Fruit fly (Drosophila melanogaster) whole organism, prepupa: ENCODE data around the gene CG31368.

ENCODE experiments used
- Blimp-1 ChIP-seq: fragments of 200-800 bp; sonication (Bioruptor generic); optimal IDR thresholded peaks from 3 replicates; lab custom pipeline; 2017; ENCODE audit warnings: missing biosample characterization, missing genetic modification characterization, mild to moderate bottlenecking, moderate library complexity, missing genetic modification reagents
- CG10631 ChIP-seq: fragments of 200-800 bp; sonication (Bioruptor generic); optimal IDR thresholded peaks from 2 replicates; lab custom pipeline; 2016; ENCODE audit warnings: missing biosample characterization, missing genetic modification characterization
- CG10669 ChIP-seq: fragments of 200-800 bp; sonication (Bioruptor generic); optimal IDR thresholded peaks from 3 replicates; lab custom pipeline; 2018; ENCODE audit warnings: missing biosample characterization, mild to moderate bottlenecking, missing genetic modification characterization, moderate library complexity
- CG11294 ChIP-seq: fragments of 200-800 bp; sonication (Bioruptor generic); IDR thresholded peaks from 2 replicates; pipeline ENCODE4 v1.3.6; 2022; ENCODE audit warnings: missing biosample characterization, missing genetic modification characterization
- CG11762 ChIP-seq: fragments of 200-800 bp; sonication (Bioruptor generic); optimal IDR thresholded peaks from 3 replicates; lab custom pipeline; 2016; ENCODE audit warnings: missing biosample characterization, missing genetic modification characterization; ENCODE audit not compliant: insufficient read depth
- CG11902 ChIP-seq: fragments of 200-800 bp; sonication (Bioruptor generic); optimal IDR thresholded peaks from 3 replicates; lab custom pipeline; 2016; ENCODE audit warnings: missing biosample characterization, missing genetic modification characterization
- CG15336 ChIP-seq: fragments of 200-800 bp; sonication (Bioruptor generic); IDR thresholded peaks from 2 replicates; pipeline ENCODE4 v1.3.6; 2022; ENCODE audit warnings: missing biosample characterization, missing genetic modification characterization
- CG1621 ChIP-seq: fragments of 200-800 bp; sonication (Bioruptor generic); optimal IDR thresholded peaks from 3 replicates; lab custom pipeline; 2018; ENCODE audit warnings: missing biosample characterization, mild to moderate bottlenecking, missing genetic modification characterization
- CG16779 ChIP-seq: fragments of 200-800 bp; sonication (Bioruptor generic); optimal IDR thresholded peaks from 3 replicates; lab custom pipeline; 2017; ENCODE audit warnings: missing biosample characterization, mild to moderate bottlenecking, missing genetic modification characterization
- CG3032 ChIP-seq: fragments of 200-800 bp; optimal IDR thresholded peaks from 2 replicates; lab custom pipeline; 2019; ENCODE audit warnings: missing biosample characterization, mild to moderate bottlenecking, missing genetic modification characterization, moderate library complexity
- CG31627 ChIP-seq: fragments of 200-800 bp; sonication (Bioruptor generic); optimal IDR thresholded peaks from 3 replicates; lab custom pipeline; 2016; ENCODE audit warnings: missing biosample characterization, missing genetic modification characterization
- CG32006 ChIP-seq: fragments of 200-800 bp; sonication (Bioruptor generic); optimal IDR thresholded peaks from 3 replicates; lab custom pipeline; 2017; ENCODE audit warnings: missing biosample characterization, mild to moderate bottlenecking, missing genetic modification characterization
- CG3919 ChIP-seq: fragments of 200-800 bp; sonication (Bioruptor generic); optimal IDR thresholded peaks from 3 replicates; lab custom pipeline; 2016; ENCODE audit warnings: missing biosample characterization, missing genetic modification characterization
- CG4318 ChIP-seq: fragments of 200-800 bp; sonication (Bioruptor generic); optimal IDR thresholded peaks from 3 replicates; lab custom pipeline; 2017; ENCODE audit warnings: missing biosample characterization, mild to moderate bottlenecking, missing genetic modification characterization
- CG6163 ChIP-seq: fragments of 200-800 bp; sonication (Bioruptor generic); IDR thresholded peaks from 3 replicates; pipeline ENCODE4 v1.3.6; 2022; ENCODE audit warnings: missing biosample characterization, missing genetic modification characterization
- CG6276 ChIP-seq: fragments of 200-800 bp; sonication (Bioruptor generic); optimal IDR thresholded peaks from 2 replicates; lab custom pipeline; 2017; ENCODE audit warnings: missing biosample characterization, mild to moderate bottlenecking, missing genetic modification characterization
- CG6792 ChIP-seq: fragments of 200-800 bp; sonication (Bioruptor generic); optimal IDR thresholded peaks from 3 replicates; lab custom pipeline; 2016; ENCODE audit warnings: missing biosample characterization, missing genetic modification characterization
- CG6808 ChIP-seq: fragments of 200-800 bp; sonication (Bioruptor generic); optimal IDR thresholded peaks from 3 replicates; lab custom pipeline; 2017; ENCODE audit warnings: missing biosample characterization, missing genetic modification characterization, mild to moderate bottlenecking, moderate library complexity, missing genetic modification reagents
- CG7368 ChIP-seq: fragments of 200-800 bp; sonication (Bioruptor generic); optimal IDR thresholded peaks from 3 replicates; lab custom pipeline; 2016; ENCODE audit warnings: missing biosample characterization, missing genetic modification characterization
- CG8119 ChIP-seq: fragments of 200-800 bp; sonication (Bioruptor generic); IDR thresholded peaks from 3 replicates; pipeline ENCODE4 v1.3.6; 2022; ENCODE audit warnings: missing biosample characterization, missing genetic modification characterization
- CG8319 ChIP-seq: fragments of 200-800 bp; sonication (Bioruptor generic); optimal IDR thresholded peaks from 3 replicates; lab custom pipeline; 2016; ENCODE audit warnings: missing biosample characterization, missing genetic modification characterization
- CG9139 ChIP-seq: fragments of 200-800 bp; sonication (Bioruptor generic); optimal IDR thresholded peaks from 3 replicates; lab custom pipeline; 2017; ENCODE audit warnings: missing biosample characterization, mild to moderate bottlenecking, missing genetic modification characterization
- Eip75B ChIP-seq: fragments of 200-800 bp; sonication (Bioruptor generic); optimal IDR thresholded peaks from 3 replicates; lab custom pipeline; 2016; ENCODE audit warnings: missing biosample characterization, missing genetic modification characterization
- Eip78C ChIP-seq: fragments of 200-800 bp; sonication (Bioruptor generic); peaks from one replicate; lab custom pipeline; 2016; ENCODE audit warnings: missing biosample characterization, missing genetic modification characterization
- Eip93F ChIP-seq: fragments of 200-800 bp; sonication (Bioruptor generic); optimal IDR thresholded peaks from 2 replicates; lab custom pipeline; 2016; ENCODE audit warnings: missing biosample characterization, mild to moderate bottlenecking, missing genetic modification characterization
- Ets21C ChIP-seq: fragments of 200-800 bp; sonication (Bioruptor generic); optimal IDR thresholded peaks from 3 replicates; lab custom pipeline; 2016; ENCODE audit warnings: missing biosample characterization, missing genetic modification characterization
- Ets96B ChIP-seq: fragments of 200-800 bp; optimal IDR thresholded peaks from 2 replicates; lab custom pipeline; 2019; ENCODE audit warnings: missing biosample characterization, mild to moderate bottlenecking, missing genetic modification characterization, moderate library complexity
- Gug ChIP-seq: fragments of 200-800 bp; sonication (Bioruptor generic); IDR thresholded peaks from 2 replicates; pipeline ENCODE4 v1.3.6; 2022; ENCODE audit warnings: missing biosample characterization, missing genetic modification characterization
- Hr38 ChIP-seq: sonication (Bioruptor generic); optimal IDR thresholded peaks from 2 replicates; lab custom pipeline; 2016; ENCODE audit warnings: missing biosample characterization, missing genetic modification characterization
- Hr39 ChIP-seq: fragments of 200-800 bp; sonication (Bioruptor generic); optimal IDR thresholded peaks from 2 replicates; lab custom pipeline; 2016; ENCODE audit warnings: missing biosample characterization, missing genetic modification characterization
- Hr4 ChIP-seq: fragments of 200-800 bp; sonication (Bioruptor generic); optimal IDR thresholded peaks from 3 replicates; lab custom pipeline; 2016; ENCODE audit warnings: missing biosample characterization, missing genetic modification characterization
- Lpt ChIP-seq: fragments of 200-800 bp; sonication (Bioruptor generic); optimal IDR thresholded peaks from 3 replicates; lab custom pipeline; 2016; ENCODE audit warnings: missing biosample characterization, missing genetic modification characterization
- Met ChIP-seq: fragments of 200-800 bp; sonication (Bioruptor generic); optimal IDR thresholded peaks from 3 replicates; lab custom pipeline; 2016; ENCODE audit warnings: missing biosample characterization, missing genetic modification characterization
- OdsH ChIP-seq: fragments of 200-800 bp; sonication (Bioruptor generic); optimal IDR thresholded peaks from 3 replicates; lab custom pipeline; 2016; ENCODE audit warnings: missing biosample characterization, missing genetic modification characterization
- Smox ChIP-seq: fragments of 200-800 bp; sonication (Bioruptor generic); optimal IDR thresholded peaks from 3 replicates; lab custom pipeline; 2016; ENCODE audit warnings: missing biosample characterization, missing genetic modification characterization
- Sox102F ChIP-seq: fragments of 200-800 bp; sonication (Bioruptor generic); optimal IDR thresholded peaks from 2 replicates; lab custom pipeline; 2016; ENCODE audit warnings: missing biosample characterization, mild to moderate bottlenecking, missing genetic modification characterization
- Sox14 ChIP-seq: fragments of 200-800 bp; sonication (Bioruptor generic); optimal IDR thresholded peaks from 3 replicates; lab custom pipeline; 2016; ENCODE audit warnings: missing biosample characterization, missing genetic modification characterization
- achi ChIP-seq: fragments of 200-800 bp; sonication (Bioruptor generic); optimal IDR thresholded peaks from 3 replicates; lab custom pipeline; 2016; ENCODE audit warnings: missing biosample characterization, missing genetic modification characterization
- acj6 ChIP-seq: fragments of 200-800 bp; sonication (Bioruptor generic); optimal IDR thresholded peaks from 3 replicates; lab custom pipeline; 2016; ENCODE audit warnings: missing biosample characterization, missing genetic modification characterization
- dac ChIP-seq: fragments of 200-800 bp; sonication (Bioruptor generic); optimal IDR thresholded peaks from 2 replicates; lab custom pipeline; 2017; ENCODE audit warnings: missing biosample characterization, mild to moderate bottlenecking, missing genetic modification characterization
- dsx ChIP-seq: fragments of 200-800 bp; optimal IDR thresholded peaks from 3 replicates; lab custom pipeline; 2019; ENCODE audit warnings: missing biosample characterization, mild to moderate bottlenecking, missing genetic modification characterization, moderate library complexity; ENCODE audit not compliant: poor library complexity, severe bottlenecking
- eg ChIP-seq: fragments of 200-800 bp; sonication (Bioruptor generic); IDR thresholded peaks from 3 replicates; pipeline ENCODE4 v1.3.6; 2022; ENCODE audit warnings: missing biosample characterization, missing genetic modification characterization
- esn ChIP-seq: fragments of 200-800 bp; sonication (Bioruptor generic); optimal IDR thresholded peaks from 2 replicates; lab custom pipeline; 2016; ENCODE audit warnings: missing biosample characterization, mild to moderate bottlenecking, missing genetic modification characterization, moderate library complexity
- fd59A ChIP-seq: fragments of 200-800 bp; sonication (Bioruptor generic); optimal IDR thresholded peaks from 2 replicates; lab custom pipeline; 2017; ENCODE audit warnings: missing biosample characterization, mild to moderate bottlenecking, missing genetic modification characterization, missing genetic modification reagents
- fkh ChIP-seq: fragments of 200-800 bp; sonication (Bioruptor generic); optimal IDR thresholded peaks from 3 replicates; lab custom pipeline; 2017; ENCODE audit warnings: missing biosample characterization, mild to moderate bottlenecking, missing genetic modification characterization, moderate library complexity
- lz ChIP-seq: fragments of 200-800 bp; sonication (Bioruptor generic); optimal IDR thresholded peaks from 3 replicates; lab custom pipeline; 2016; ENCODE audit warnings: missing biosample characterization, missing genetic modification characterization
- net ChIP-seq: fragments of 200-800 bp; sonication (Bioruptor generic); optimal IDR thresholded peaks from 3 replicates; lab custom pipeline; 2016; ENCODE audit warnings: missing biosample characterization, missing genetic modification characterization
- pdm3 ChIP-seq: fragments of 200-800 bp; sonication (Bioruptor generic); optimal IDR thresholded peaks from 3 replicates; lab custom pipeline; 2016; ENCODE audit warnings: missing biosample characterization, missing genetic modification characterization
- salr ChIP-seq, 2 experiments: fragments of 200-800 bp; sonication (Bioruptor generic); optimal IDR thresholded peaks; 3 replicates each; lab custom pipeline; 2016 to 2018; ENCODE audit warnings: missing biosample characterization in 2 of 2, missing genetic modification characterization in 2 of 2, mild to moderate bottlenecking in 1 of 2
- spab ChIP-seq: fragments of 200-800 bp; sonication (Bioruptor generic); optimal IDR thresholded peaks from 2 replicates; lab custom pipeline; 2017; ENCODE audit warnings: missing biosample characterization, mild to moderate bottlenecking, missing genetic modification characterization, missing genetic modification reagents
- ss ChIP-seq, 2 experiments: fragments of 200-800 bp; sonication (Bioruptor generic); optimal IDR thresholded peaks; 2 replicates in 1 of 2; 3 replicates in 1 of 2; lab custom pipeline; 2017 to 2018; ENCODE audit warnings: mild to moderate bottlenecking in 2 of 2, missing biosample characterization in 2 of 2, missing genetic modification characterization in 2 of 2, moderate library complexity in 1 of 2
- topi ChIP-seq: fragments of 200-800 bp; sonication (Bioruptor generic); optimal IDR thresholded peaks from 3 replicates; lab custom pipeline; 2016; ENCODE audit warnings: missing biosample characterization, missing genetic modification characterization
- vri ChIP-seq: fragments of 200-800 bp; sonication (Bioruptor generic); optimal IDR thresholded peaks from 3 replicates; lab custom pipeline; 2016; ENCODE audit warnings: missing biosample characterization, mild to moderate bottlenecking, missing genetic modification characterization

Gene CG31368

dm6 chr3R:11869675-11870074 is 12.9 kb upstream of the CG31368 start:
- no peak for TF ChIP-seq topi (GFP tag; lab: Kevin White, UChicago)
- no peak for TF ChIP-seq Ets21C (GFP tag; lab: Kevin White, UChicago)
- no peak for TF ChIP-seq CG31627 (GFP tag; lab: Kevin White, UChicago)
- no peak for TF ChIP-seq CG11294 (GFP tag; lab: Robert Waterston, UW)
- no peak for TF ChIP-seq Eip75B (GFP tag; lab: Kevin White, UChicago)
- no peak for TF ChIP-seq fd59A (GFP tag; lab: Kevin White, UChicago)
- peak in 1 of 2 experiments; percentile 24 for TF ChIP-seq ss (GFP tag; optimal IDR thresholded peaks at IDR 0.05; lab: Kevin White, UChicago)
- no peak for TF ChIP-seq Sox14 (GFP tag; lab: Kevin White, UChicago)
- TF ChIP-seq CG6276 (GFP tag; lab: Kevin White, UChicago) = peak; percentile 48
- TF ChIP-seq CG10669 = peak; percentile 35
- TF ChIP-seq dac (GFP tag; lab: Kevin White, UChicago) = peak; percentile 8
- no peak for TF ChIP-seq Sox102F (GFP tag; lab: Kevin White, UChicago)
- TF ChIP-seq CG8319 = peak; percentile 13
- TF ChIP-seq Hr4 (GFP tag; lab: Kevin White, UChicago) = no peak
- TF ChIP-seq vri (GFP tag; lab: Kevin White, UChicago) = no peak
- no peak for TF ChIP-seq CG4318 (GFP tag; lab: Kevin White, UChicago)
- TF ChIP-seq Eip78C (GFP tag; lab: Kevin White, UChicago) = peak; percentile 29
- TF ChIP-seq pdm3 (GFP tag; lab: Kevin White, UChicago) = no peak
- no peak for TF ChIP-seq CG1621 (tag; lab: Kevin White, UChicago)
- peak; percentile 11 for TF ChIP-seq Blimp-1 (GFP tag; lab: Kevin White, UChicago)
- TF ChIP-seq eg (GFP tag; lab: Robert Waterston, UW) = peak; percentile 56
- TF ChIP-seq CG11902 (GFP tag; lab: Kevin White, UChicago) = no peak
- no peak for TF ChIP-seq lz (GFP tag; lab: Kevin White, UChicago)
- peak; percentile 62 for TF ChIP-seq CG3919 (GFP tag; lab: Kevin White, UChicago)
- no peak for TF ChIP-seq net
- peak; percentile 64; the same call in 2 of the 3 replicates for TF ChIP-seq CG6163 (GFP tag; lab: Robert Waterston, UW)
- no peak for TF ChIP-seq OdsH
- no peak for TF ChIP-seq CG6792 (GFP tag; lab: Kevin White, UChicago)
- no peak for TF ChIP-seq Hr39 (GFP tag; lab: Kevin White, UChicago)
- TF ChIP-seq CG10631 (GFP tag; lab: Kevin White, UChicago) = peak; percentile 6
- TF ChIP-seq Smox (GFP tag; lab: Kevin White, UChicago) = no peak
- no peak for TF ChIP-seq salr (GFP tag; optimal IDR thresholded peaks at IDR 0.05; lab: Kevin White, UChicago)
- TF ChIP-seq Lpt (GFP tag; lab: Kevin White, UChicago) = no peak
- no peak for TF ChIP-seq acj6 (GFP tag; lab: Kevin White, UChicago)
- no peak for TF ChIP-seq CG16779 (tag; lab: Kevin White, UChicago)
- peak; percentile 34 for TF ChIP-seq spab (GFP tag; lab: Kevin White, UChicago)
- TF ChIP-seq Ets96B (tag; lab: Kevin White, UChicago) = peak; percentile 64
- TF ChIP-seq CG11762 (GFP tag; lab: Kevin White, UChicago) = peak; percentile 9
- TF ChIP-seq CG6808 (GFP tag; lab: Kevin White, UChicago) = peak; percentile 26
- TF ChIP-seq Met = no peak
- TF ChIP-seq Hr38 (GFP tag; lab: Kevin White, UChicago) = no peak
- TF ChIP-seq CG8119 (GFP tag; lab: Robert Waterston, UW) = no peak
- no peak for TF ChIP-seq CG9139
- TF ChIP-seq dsx (GFP tag; lab: Kevin White, UChicago) = no peak
- no peak for TF ChIP-seq CG15336 (GFP tag; lab: Robert Waterston, UW)
- no peak for TF ChIP-seq fkh (GFP tag; lab: Kevin White, UChicago)
- TF ChIP-seq CG7368 = no peak
- 0 out of 2 replicates have a peak, but pooled peaks have one; percentile 26 for TF ChIP-seq Gug (GFP tag; lab: Robert Waterston, UW)
- TF ChIP-seq CG32006 (GFP tag; lab: Kevin White, UChicago) = no peak
- no peak for TF ChIP-seq esn
- TF ChIP-seq Eip93F (GFP tag; lab: Kevin White, UChicago) = no peak
- no peak for TF ChIP-seq achi
- TF ChIP-seq CG3032 (tag; lab: Kevin White, UChicago) = peak; percentile 41
